Fruit fly (Drosophila melanogaster): ENCODE results near the gene Desat1.

DNA sequence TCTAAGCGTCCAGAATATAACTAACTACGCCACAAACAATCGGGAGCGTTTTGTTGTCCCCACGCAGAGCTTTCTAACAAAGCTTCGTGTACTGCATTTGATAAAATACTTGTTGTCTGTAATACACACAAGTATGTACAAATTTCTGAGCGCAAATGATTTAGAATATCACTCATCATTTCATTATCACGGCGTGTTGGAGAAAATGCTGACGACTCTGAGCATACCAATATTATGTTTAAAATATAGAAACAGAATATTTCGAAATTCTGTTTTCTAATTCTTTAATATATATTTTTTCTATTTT lies 33.5 kb upstream of the Desat1 start, which contains the start of gene Cyp9f2:
- TF ChIP-seq bab1 (GFP tag; optimal IDR thresholded peaks at IDR 0.05) (no peak), kay (GFP tag; ENCODE audit: borderline replicate concordance) (no peak), Clk (GFP tag; optimal IDR thresholded peaks at IDR 0.05) (no peak), tj (GFP tag; optimal IDR thresholded peaks at IDR 0.05) (no peak), CG7101 (tag; optimal IDR thresholded peaks at IDR 0.05) (no peak), CG12768 (GFP tag; optimal IDR thresholded peaks at IDR 0.05) (no peak), CG14711 (tag; optimal IDR thresholded peaks at IDR 0.05) (no peak)

Data from whole organism, adult.